Worm (Caenorhabditis elegans): ENCODE results near the gene pah-1.

The pah-1 gene

DNA sequence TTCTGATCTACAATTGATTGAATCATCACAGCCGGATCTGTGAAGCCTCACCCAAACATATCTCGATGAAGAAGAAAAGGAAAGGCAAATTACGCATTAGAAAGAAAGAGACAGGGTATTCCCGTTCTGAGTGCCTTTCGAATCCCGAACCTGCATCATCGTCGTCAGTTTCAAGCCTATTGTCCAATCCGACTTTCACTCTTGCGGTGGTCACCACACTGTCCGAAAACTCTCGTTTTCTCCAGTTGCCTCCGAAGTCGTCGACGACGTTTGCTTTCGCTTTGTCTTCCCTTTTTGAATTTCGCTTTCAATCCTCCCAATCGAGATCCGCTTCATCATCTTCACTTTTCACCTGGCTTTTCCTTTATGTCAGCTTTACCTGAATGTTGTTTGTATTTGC is 17.7 kb downstream of the pah-1 start:
- peak; percentile 35 for TF ChIP-seq nhr-23 (tag; optimal IDR thresholded peaks at IDR 0.05)
- TF ChIP-seq egl-27 (tag; optimal IDR thresholded peaks at IDR 0.05) = no peak
- TF ChIP-seq lin-15B (tag; optimal IDR thresholded peaks at IDR 0.05) = no peak
- TF ChIP-seq nhr-43 (tag; optimal IDR thresholded peaks at IDR 0.05; ENCODE audit: poor library complexity, severe bottlenecking) = peak; percentile 24
- no peak for TF ChIP-seq lin-39 (tag; optimal IDR thresholded peaks at IDR 0.05)
- TF ChIP-seq nhr-28 (tag; optimal IDR thresholded peaks at IDR 0.05) = no peak
- TF ChIP-seq nhr-25 (tag; optimal IDR thresholded peaks at IDR 0.05) = peak; percentile 34
- no peak for TF ChIP-seq hmg-11 (tag; optimal IDR thresholded peaks at IDR 0.05)
- TF ChIP-seq fos-1 (tag; optimal IDR thresholded peaks at IDR 0.05) = no peak
- no peak for TF ChIP-seq ama-1 (optimal IDR thresholded peaks at IDR 0.05)
- TF ChIP-seq tbx-2 (tag; optimal IDR thresholded peaks at IDR 0.05) = no peak
- no peak for TF ChIP-seq jun-1 (tag; optimal IDR thresholded peaks at IDR 0.05)
- no peak for TF ChIP-seq elt-1 (tag; optimal IDR thresholded peaks at IDR 0.05)
- TF ChIP-seq ceh-9 (tag; optimal IDR thresholded peaks at IDR 0.05) = no peak

ce11 chrII:8748638-8749037 is 18.2 kb downstream of the pah-1 start:
- TF ChIP-seq fkh-2 (tag; optimal IDR thresholded peaks at IDR 0.05) = no peak
- no peak for TF ChIP-seq ZK546.5 (tag; optimal IDR thresholded peaks at IDR 0.05)
- no peak for TF ChIP-seq egl-5 (tag; optimal IDR thresholded peaks at IDR 0.05)
- TF ChIP-seq lin-15B (tag; optimal IDR thresholded peaks at IDR 0.05) = no peak
- no peak for TF ChIP-seq mml-1 (tag; optimal IDR thresholded peaks at IDR 0.05)
- no peak for TF ChIP-seq pha-4 (tag; optimal IDR thresholded peaks at IDR 0.05)
- no peak for TF ChIP-seq snpc-4 (tag; optimal IDR thresholded peaks at IDR 0.05)
- TF ChIP-seq nhr-43 (tag; optimal IDR thresholded peaks at IDR 0.05; ENCODE audit: poor library complexity, severe bottlenecking) = no peak
- TF ChIP-seq R02D3.7 (tag; optimal IDR thresholded peaks at IDR 0.05) = no peak
- no peak for TF ChIP-seq pqm-1 (tag; optimal IDR thresholded peaks at IDR 0.05)
- no peak for TF ChIP-seq nhr-11 (tag; optimal IDR thresholded peaks at IDR 0.05)
- no peak for TF ChIP-seq eor-1 (tag; optimal IDR thresholded peaks at IDR 0.05)
- no peak for TF ChIP-seq aly-2 (tag; optimal IDR thresholded peaks at IDR 0.05)

DNA sequence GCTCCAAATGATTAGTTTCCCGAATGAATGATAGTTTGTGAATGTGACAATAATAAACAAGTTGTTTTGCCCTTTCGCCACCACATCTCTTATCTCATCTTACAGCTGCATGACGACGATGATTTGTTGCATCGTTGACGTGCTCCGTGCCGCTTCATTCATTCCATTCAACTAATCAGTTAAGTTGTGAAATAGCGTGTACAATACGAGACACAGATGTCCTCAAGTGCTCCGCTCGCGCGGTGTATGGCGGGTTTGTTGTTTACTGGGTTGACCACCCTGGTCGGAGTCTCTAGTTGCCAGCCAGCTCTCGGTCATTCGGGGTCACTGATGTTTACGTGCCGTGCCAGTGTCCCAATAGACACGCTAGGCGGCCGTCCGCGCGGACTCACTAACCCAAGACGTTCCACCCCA is 18.9 kb downstream of the pah-1 start:
- TF ChIP-seq pqm-1 (tag; optimal IDR thresholded peaks at IDR 0.05) (peak; percentile 73), nhr-28 (tag; optimal IDR thresholded peaks at IDR 0.05) (no peak), fos-1 (tag; optimal IDR thresholded peaks at IDR 0.05) (no peak), ztf-4 (tag; optimal IDR thresholded peaks at IDR 0.05) (no peak), elt-2 (tag; optimal IDR thresholded peaks at IDR 0.05) (peak; percentile 19), ceh-9 (tag; optimal IDR thresholded peaks at IDR 0.05) (no peak), pha-4 (tag; optimal IDR thresholded peaks at IDR 0.05) (peak; percentile 57), ceh-16 (tag; optimal IDR thresholded peaks at IDR 0.05) (no peak), R02D3.7 (tag; optimal IDR thresholded peaks at IDR 0.05) (no peak)

ce11 chrII:8747246-8747938 is 19.4 kb downstream of the pah-1 start:
- TF ChIP-seq ceh-82 (tag; optimal IDR thresholded peaks at IDR 0.05) = no peak
- TF ChIP-seq nhr-28 (tag; optimal IDR thresholded peaks at IDR 0.05) = no peak
- TF ChIP-seq nhr-25 (tag; optimal IDR thresholded peaks at IDR 0.05) = peak; percentile 92
- no peak for TF ChIP-seq mml-1 (tag; optimal IDR thresholded peaks at IDR 0.05)
- TF ChIP-seq R02D3.7 (tag; optimal IDR thresholded peaks at IDR 0.05) = peak; percentile 30
- TF ChIP-seq mdl-1 (tag; optimal IDR thresholded peaks at IDR 0.05) = no peak
- TF ChIP-seq sea-2 (GFP tag; optimal IDR thresholded peaks at IDR 0.05) = no peak
- TF ChIP-seq nhr-43 (tag; optimal IDR thresholded peaks at IDR 0.05; ENCODE audit: poor library complexity, severe bottlenecking) = peak; percentile 95
- TF ChIP-seq ceh-16 (tag; optimal IDR thresholded peaks at IDR 0.05) = no peak
- TF ChIP-seq ztf-4 (tag; optimal IDR thresholded peaks at IDR 0.05) = peak; percentile 78
- TF ChIP-seq skn-1 (tag; optimal IDR thresholded peaks at IDR 0.05) = no peak
- TF ChIP-seq unc-39 (tag; optimal IDR thresholded peaks at IDR 0.05) = no peak
- TF ChIP-seq ceh-9 (tag; optimal IDR thresholded peaks at IDR 0.05) = no peak
- no peak for TF ChIP-seq ZK546.5 (tag; optimal IDR thresholded peaks at IDR 0.05)
- TF ChIP-seq nhr-12 (tag; optimal IDR thresholded peaks at IDR 0.05) = no peak
- TF ChIP-seq fkh-10 (GFP tag; optimal IDR thresholded peaks at IDR 0.05) = no peak
- TF ChIP-seq unc-62 (GFP tag; optimal IDR thresholded peaks at IDR 0.05) = peak; percentile 27
- no peak for TF ChIP-seq pqm-1 (tag; optimal IDR thresholded peaks at IDR 0.05)
- peak; percentile 42 for TF ChIP-seq nhr-23 (tag; optimal IDR thresholded peaks at IDR 0.05)
- TF ChIP-seq ama-1 (optimal IDR thresholded peaks at IDR 0.05) = peak; percentile 99
- TF ChIP-seq fkh-2 (tag; optimal IDR thresholded peaks at IDR 0.05) = no peak
- peak; percentile 33 for TF ChIP-seq nhr-76 (tag; optimal IDR thresholded peaks at IDR 0.05)
- peak in 1 of 3 experiments; percentile 72 for TF ChIP-seq elt-3 (tag; optimal IDR thresholded peaks at IDR 0.05)
- no peak for TF ChIP-seq snpc-4 (tag; optimal IDR thresholded peaks at IDR 0.05)
- TF ChIP-seq eor-1 (tag; optimal IDR thresholded peaks at IDR 0.05) = no peak
- TF ChIP-seq fos-1 (tag; optimal IDR thresholded peaks at IDR 0.05) = no peak
- no peak for TF ChIP-seq egl-27 (tag; optimal IDR thresholded peaks at IDR 0.05)
- TF ChIP-seq nfya-1 (tag; optimal IDR thresholded peaks at IDR 0.05; ENCODE audit: insufficient read depth) = peak; percentile 46
- TF ChIP-seq ztf-11 (tag; optimal IDR thresholded peaks at IDR 0.05) = no peak
- TF ChIP-seq tbx-2 (tag; optimal IDR thresholded peaks at IDR 0.05) = peak; percentile 70
- TF ChIP-seq nhr-11 (tag; optimal IDR thresholded peaks at IDR 0.05) = no peak
- no peak for TF ChIP-seq nhr-67 (tag; optimal IDR thresholded peaks at IDR 0.05)
- no peak for TF ChIP-seq ceh-28 (tag; optimal IDR thresholded peaks at IDR 0.05)
- TF ChIP-seq elt-1 (tag; optimal IDR thresholded peaks at IDR 0.05) = no peak
- no peak for TF ChIP-seq nhr-77 (tag; optimal IDR thresholded peaks at IDR 0.05)
- no peak for TF ChIP-seq zag-1 (tag; optimal IDR thresholded peaks at IDR 0.05)
